Worm (Caenorhabditis elegans) whole organism, L2 larva: ENCODE measurements around the gene F38A1.6.

Experiments used
- alr-1 ChIP-seq: fragments of 150-350 bp; optimal IDR thresholded peaks from 2 replicates; lab custom pipeline; 2014; ENCODE audit warnings: missing biosample characterization, missing genetic modification characterization
- egl-27 ChIP-seq: sonication (generic microtip); optimal IDR thresholded peaks from 3 replicates; lab custom pipeline; 2017; ENCODE audit warnings: missing biosample characterization, missing genetic modification reagents, missing genetic modification characterization
- lin-39 ChIP-seq: fragments of 150-350 bp; optimal IDR thresholded peaks from 2 replicates; lab custom pipeline; 2014; ENCODE audit warnings: missing biosample characterization, missing genetic modification reagents, missing genetic modification characterization
- mbf-1 ChIP-seq: sonication (generic microtip); optimal IDR thresholded peaks from 2 replicates; lab custom pipeline; 2017; ENCODE audit warnings: missing biosample characterization, missing genetic modification characterization
- mdl-1 ChIP-seq, 2 experiments: fragments of 150-350 bp in 1 of 2; sonication (generic microtip) in 1 of 2; optimal IDR thresholded peaks; 2 replicates each; lab custom pipeline; 2017; ENCODE audit warnings: missing biosample characterization in 2 of 2, missing genetic modification characterization in 2 of 2
- skn-1 ChIP-seq: sonication (generic microtip); optimal IDR thresholded peaks from 2 replicates; lab custom pipeline; 2017; ENCODE audit warnings: missing biosample characterization, missing genetic modification characterization
- snpc-4 ChIP-seq: fragments of 150-350 bp; optimal IDR thresholded peaks from 2 replicates; lab custom pipeline; 2014; ENCODE audit warnings: missing biosample characterization, missing genetic modification characterization
- unc-62 ChIP-seq: fragments of 150-350 bp; optimal IDR thresholded peaks from 2 replicates; lab custom pipeline; 2014; ENCODE audit warnings: missing biosample characterization, missing genetic modification reagents, missing genetic modification characterization
- ztf-11 ChIP-seq: sonication (generic microtip); optimal IDR thresholded peaks from 2 replicates; lab custom pipeline; 2017; ENCODE audit warnings: missing biosample characterization, missing genetic modification characterization

- TF ChIP-seq mdl-1 (tag; optimal IDR thresholded peaks at IDR 0.05; lab: Kevin White, UChicago), result no peak
- TF ChIP-seq skn-1 (tag; lab: Kevin White, UChicago), result no peak
- TF ChIP-seq snpc-4 (tag; lab: Kevin White, UChicago), result no peak
- TF ChIP-seq ztf-11 (tag; lab: Kevin White, UChicago), result no peak
- TF ChIP-seq egl-27 (tag; lab: Kevin White, UChicago), result no peak
- TF ChIP-seq mbf-1, result no peak
- no peak for TF ChIP-seq lin-39 (tag; lab: Kevin White, UChicago)
- TF ChIP-seq unc-62 (GFP tag; lab: Kevin White, UChicago), result no peak
- TF ChIP-seq alr-1 (tag; lab: Kevin White, UChicago), result no peak
These were observed 8.4 kb upstream of the F38A1.6 start, which contains the start of gene F38A1.15 for ce11 chrIV:1243295-1243694.
